Worm (Caenorhabditis elegans) whole organism, young adult: ENCODE data around the gene exos-7.

Experiments used
- ama-1 ChIP-seq, 3 experiments: fragments of 150-350 bp in 1 of 3; sonication (generic microtip) in 2 of 3; optimal IDR thresholded peaks; 2 replicates each; lab custom pipeline; 2014 to 2018; ENCODE audit warnings: missing biosample characterization in 2 of 3, missing genetic modification characterization in 2 of 3, missing genetic modification reagents in 2 of 3
- atf-7 ChIP-seq: sonication (generic microtip); optimal IDR thresholded peaks from 2 replicates; lab custom pipeline; 2017; ENCODE audit warnings: mild to moderate bottlenecking, missing genetic modification characterization, missing compliant biosample characterization
- hlh-26 ChIP-seq: fragments of 200-800 bp; sonication (Bioruptor generic); conservative IDR thresholded peaks from 2 replicates; pipeline ENCODE4 v1.3.6; 2022; ENCODE audit warnings: missing genetic modification reagents, missing genetic modification characterization, missing compliant biosample characterization
- repo-1 ChIP-seq: sonication (generic microtip); optimal IDR thresholded peaks from 2 replicates; lab custom pipeline; 2017; ENCODE audit warnings: mild to moderate bottlenecking, missing genetic modification characterization, missing compliant biosample characterization
- ztf-6 ChIP-seq: fragments of 200-800 bp; sonication (Bioruptor generic); IDR thresholded peaks from 2 replicates; pipeline ENCODE4 v1.3.6; 2022; ENCODE audit warnings: missing genetic modification reagents, missing genetic modification characterization, missing compliant biosample characterization

DNA sequence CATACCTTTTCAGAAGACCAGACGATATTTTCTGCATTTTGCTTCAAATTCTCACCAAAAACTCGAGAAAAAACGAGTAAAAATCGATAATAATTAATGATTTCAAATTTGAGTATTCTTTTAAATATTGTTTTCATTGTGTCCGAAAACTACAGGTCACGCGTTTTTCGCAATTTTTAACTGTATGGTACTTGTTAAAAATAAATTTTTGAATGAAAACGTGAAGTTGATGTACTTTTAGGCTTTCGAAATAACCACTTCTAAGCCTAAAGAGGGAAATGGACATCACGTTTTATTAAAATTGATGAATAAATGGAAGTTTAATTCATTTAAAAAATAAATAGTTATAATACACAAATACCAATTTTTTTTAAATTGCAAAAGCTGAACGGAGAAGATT is 35.8 kb upstream of the exos-7 start, which contains the start of gene Y44A6D.5:
- TF ChIP-seq repo-1 (tag; lab: Kevin White, UChicago), result no peak
- TF ChIP-seq atf-7 (tag; lab: Kevin White, UChicago), result no peak
- no peak for TF ChIP-seq ztf-6 (GFP tag; lab: Robert Waterston, UW)
- TF ChIP-seq hlh-26 (GFP tag; lab: Robert Waterston, UW), result no peak
- no peak for TF ChIP-seq ama-1 (optimal IDR thresholded peaks at IDR 0.05; lab: Kevin White, UChicago)
- no peak for TF ChIP-seq ama-1 (GFP tag; optimal IDR thresholded peaks at IDR 0.05; lab: Kevin White, UChicago)
